Worm (Caenorhabditis elegans): ENCODE data around the gene T04A6.3.

The T04A6.3 gene

ce11 chrIII:7608223-7608622 is at the start of gene T04A6.3:
Gene T04A6.3, minus strand, starts transcription at chrIII:7608323.
- TF ChIP-seq unc-86 (tag; optimal IDR thresholded peaks at IDR 0.05) (no peak), lir-3 (tag; optimal IDR thresholded peaks at IDR 0.05; ENCODE audit: poor library complexity) (no peak), unc-62 (GFP tag; optimal IDR thresholded peaks at IDR 0.05) (no peak), C04F5.9 (tag; optimal IDR thresholded peaks at IDR 0.05) (no peak), ceh-82 (tag; optimal IDR thresholded peaks at IDR 0.05) (no peak)

DNA sequence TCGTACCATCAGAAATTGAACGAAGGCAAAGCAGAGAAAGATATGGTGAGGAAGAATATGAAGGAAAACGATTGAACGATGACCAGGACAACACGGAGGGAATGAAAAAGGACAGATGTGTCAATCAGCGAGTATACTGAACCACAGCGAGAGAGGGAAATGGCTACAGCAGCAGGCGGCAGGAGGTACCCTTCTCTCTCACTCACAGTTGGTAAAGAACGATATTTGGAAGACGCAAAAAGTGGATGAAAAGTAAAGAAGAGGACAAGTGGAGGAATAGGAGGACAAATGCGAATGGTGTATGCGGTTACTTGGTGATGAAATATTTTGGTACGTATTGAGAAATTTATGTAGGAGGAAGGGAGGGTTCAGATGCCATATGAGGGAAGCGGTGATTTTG is 48.4 kb upstream of the T04A6.3 start, which contains the start of gene ZK783.7:
Gene ZK783.7 (plus strand): TSS at position 246 of the 400 bp plus-strand sequence.
- TF ChIP-seq nhr-85 (tag) (peak; percentile 6), sox-4 (tag; optimal IDR thresholded peaks at IDR 0.05) (no peak), ztf-11 (tag; optimal IDR thresholded peaks at IDR 0.05) (peak in 1 of 2 experiments; percentile 26)

ce11 chrIII:7655932-7656331 is 47.8 kb upstream of the T04A6.3 start, which contains the start of gene baz-2:
Gene baz-2, minus strand, starts transcription at chrIII:7656032.
- TF ChIP-seq nhr-28 (tag; optimal IDR thresholded peaks at IDR 0.05) (no peak), fkh-10 (GFP tag; optimal IDR thresholded peaks at IDR 0.05) (no peak), nhr-20 (tag; optimal IDR thresholded peaks at IDR 0.05) (no peak), aha-1 (tag; optimal IDR thresholded peaks at IDR 0.05) (no peak), fos-1 (tag; optimal IDR thresholded peaks at IDR 0.05) (no peak), fkh-4 (tag; optimal IDR thresholded peaks at IDR 0.05; ENCODE audit: borderline replicate concordance) (no peak), nhr-11 (tag; optimal IDR thresholded peaks at IDR 0.05) (no peak), nhr-237 (tag; optimal IDR thresholded peaks at IDR 0.05) (no peak), unc-30 (tag; optimal IDR thresholded peaks at IDR 0.05) (no peak), C16A3.4 (tag; optimal IDR thresholded peaks at IDR 0.05) (no peak), nhr-71 (tag; optimal IDR thresholded peaks at IDR 0.05) (no peak), Y116A8C.19 (tag; optimal IDR thresholded peaks at IDR 0.05; ENCODE audit: borderline replicate concordance) (no peak), ztf-11 (tag; optimal IDR thresholded peaks at IDR 0.05) (no peak), efl-1 (optimal IDR thresholded peaks at IDR 0.05) (no peak), efl-1 (GFP tag; optimal IDR thresholded peaks at IDR 0.05 in 1 of 2) (no peak), elt-2 (tag; optimal IDR thresholded peaks at IDR 0.05) (no peak), zag-1 (tag; optimal IDR thresholded peaks at IDR 0.05) (no peak)

DNA sequence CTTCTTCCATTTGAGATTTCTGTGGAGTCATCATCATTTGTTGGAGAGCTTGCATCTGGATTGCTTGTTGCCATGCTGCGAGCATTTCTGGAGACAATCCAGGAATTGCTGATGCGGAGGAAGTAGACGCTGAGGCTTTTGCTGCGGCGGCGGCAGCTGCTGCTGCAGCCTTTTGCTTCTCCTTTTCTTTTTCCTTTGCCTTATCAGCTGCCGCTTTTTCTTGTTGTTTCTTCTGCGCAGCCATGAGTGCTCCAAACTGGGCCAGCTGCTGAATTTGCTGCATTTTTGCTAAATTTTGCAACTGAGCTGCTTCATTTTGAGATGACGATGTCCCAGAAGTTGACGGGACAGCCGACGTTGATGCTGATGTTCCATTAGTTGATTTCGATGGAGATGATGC is 47.4 kb upstream of the T04A6.3 start:
- TF ChIP-seq elt-3 (tag; optimal IDR thresholded peaks at IDR 0.05) (no peak), fkh-8 (tag; optimal IDR thresholded peaks at IDR 0.05) (no peak), lin-15B (tag; optimal IDR thresholded peaks at IDR 0.05) (no peak), ets-5 (GFP tag; IDR thresholded peaks at IDR 0.05) (no peak), ceh-90 (tag; optimal IDR thresholded peaks at IDR 0.05) (no peak), hpl-2 (GFP tag; optimal IDR thresholded peaks at IDR 0.05) (no peak), snu-23 (GFP tag; optimal IDR thresholded peaks at IDR 0.05) (no peak), nhr-90 (tag; optimal IDR thresholded peaks at IDR 0.05; ENCODE audit: poor library complexity) (no peak), ztf-4 (tag; optimal IDR thresholded peaks at IDR 0.05) (no peak), vab-15 (tag; optimal IDR thresholded peaks at IDR 0.05) (no peak)

DNA sequence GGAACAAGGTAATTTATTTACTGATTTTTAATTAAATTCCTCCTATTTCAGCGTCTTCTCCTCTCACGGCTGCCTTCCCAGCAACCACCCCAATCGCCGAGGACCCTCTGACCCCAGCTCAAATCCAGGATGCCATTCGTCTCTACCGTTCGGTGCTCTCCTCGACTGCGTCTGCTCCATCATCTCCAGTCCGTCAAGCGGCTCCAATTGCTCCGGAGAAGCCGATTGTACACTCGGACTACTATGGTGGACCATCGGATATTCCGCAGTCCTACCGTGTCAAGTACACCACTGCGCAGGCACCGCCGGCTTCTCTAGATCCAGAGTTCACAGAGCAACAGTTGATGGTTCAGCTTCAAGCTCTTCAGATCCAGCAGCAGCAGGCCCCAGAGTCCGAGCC is 40.7 kb upstream of the T04A6.3 start:
- TF ChIP-seq hlh-17 (GFP tag; optimal IDR thresholded peaks at IDR 0.05; ENCODE audit: borderline replicate concordance) (no peak), lin-14 (GFP tag; optimal IDR thresholded peaks at IDR 0.05) (no peak), zip-4 (GFP tag; optimal IDR thresholded peaks at IDR 0.05) (no peak), vab-15 (tag; optimal IDR thresholded peaks at IDR 0.05) (no peak), nhr-85 (tag) (no peak)

Data from whole organism, L1 larva.